Fruit fly (Drosophila melanogaster): ENCODE data around the gene CG1695.

The CG1695 gene

dm6 chrX:20426818-20427217 is 6.9 kb upstream of the CG1695 start, which contains the start of gene CG15456 (continued):
- peak; percentile 87 for TF ChIP-seq CG34224 (GFP tag; IDR thresholded peaks at IDR 0.05; ENCODE audit: partially characterized antibody)
- no peak for TF ChIP-seq CG3407 (GFP tag; optimal IDR thresholded peaks at IDR 0.05)
- no peak for TF ChIP-seq MTF-1 (GFP tag; optimal IDR thresholded peaks at IDR 0.05; ENCODE audit: borderline replicate concordance)
- TF ChIP-seq danr (GFP tag; IDR thresholded peaks at IDR 0.05) = no peak
- TF ChIP-seq GATAe (GFP tag; conservative IDR thresholded peaks at IDR 0.05) = no peak
- TF ChIP-seq ac (GFP tag; optimal IDR thresholded peaks at IDR 0.05) = no peak
- no peak for TF ChIP-seq CG11696 (GFP tag; IDR thresholded peaks at IDR 0.05)
- TF ChIP-seq jing (GFP tag; optimal IDR thresholded peaks at IDR 0.05) = no peak
- TF ChIP-seq Hr39 (optimal IDR thresholded peaks at IDR 0.05) = no peak
- TF ChIP-seq Lim3 (GFP tag; IDR thresholded peaks at IDR 0.05) = no peak
- TF ChIP-seq ATbp (GFP tag; optimal IDR thresholded peaks at IDR 0.05) = no peak
- no peak for TF ChIP-seq CG2199 (GFP tag; IDR thresholded peaks at IDR 0.05)
- no peak for TF ChIP-seq pum (GFP tag; optimal IDR thresholded peaks at IDR 0.05)
- peak; percentile 76 for TF ChIP-seq MBD-R2 (GFP tag; IDR thresholded peaks at IDR 0.05)
- no peak for TF ChIP-seq Dbx (GFP tag; IDR thresholded peaks at IDR 0.05)
- TF ChIP-seq ems (GFP tag; optimal IDR thresholded peaks at IDR 0.05) = no peak
- no peak for TF ChIP-seq exex (tag; optimal IDR thresholded peaks at IDR 0.05)
- no peak for TF ChIP-seq zf30C (GFP tag; optimal IDR thresholded peaks at IDR 0.05)
- TF ChIP-seq CG17328 (GFP tag; IDR thresholded peaks at IDR 0.05) = no peak
- TF ChIP-seq Xrp1 (GFP tag; IDR thresholded peaks at IDR 0.05) = no peak
- no peak for TF ChIP-seq fd96Cb (tag; optimal IDR thresholded peaks at IDR 0.05)
- no peak for TF ChIP-seq Chrac-16 (GFP tag; optimal IDR thresholded peaks at IDR 0.05)
- TF ChIP-seq CG9437 (GFP tag; optimal IDR thresholded peaks at IDR 0.05) = no peak
- TF ChIP-seq ato (GFP tag; IDR thresholded peaks at IDR 0.05; ENCODE audit: partially characterized antibody) = peak; percentile 88
- no peak for TF ChIP-seq Mad (GFP tag; optimal IDR thresholded peaks at IDR 0.05)
- peak; percentile 48 for TF ChIP-seq Scr (GFP tag; IDR thresholded peaks at IDR 0.05; ENCODE audit: partially characterized antibody)
- no peak for TF ChIP-seq CG1603 (tag; optimal IDR thresholded peaks at IDR 0.05)
- no peak for TF ChIP-seq CG10543 (GFP tag; optimal IDR thresholded peaks at IDR 0.05)
- no peak for TF ChIP-seq Nf-YA (GFP tag; IDR thresholded peaks at IDR 0.05)
- TF ChIP-seq CG43689 (GFP tag; IDR thresholded peaks at IDR 0.05) = no peak
- peak; percentile 10 for TF ChIP-seq CG14710 (tag; optimal IDR thresholded peaks at IDR 0.05)
- no peak for TF ChIP-seq gsb-n (tag; optimal IDR thresholded peaks at IDR 0.05)
- no peak for TF ChIP-seq CG1024 (GFP tag; IDR thresholded peaks at IDR 0.05)
- TF ChIP-seq CG13287 (GFP tag; IDR thresholded peaks at IDR 0.05; ENCODE audit: partially characterized antibody) = peak; percentile 78
- TF ChIP-seq CG10431 (GFP tag; optimal IDR thresholded peaks at IDR 0.05) = no peak
- no peak for TF ChIP-seq TFAM (GFP tag; optimal IDR thresholded peaks at IDR 0.05)
- TF ChIP-seq nau (GFP tag; optimal IDR thresholded peaks at IDR 0.05) = no peak
- TF ChIP-seq crp (GFP tag; optimal IDR thresholded peaks at IDR 0.05) = peak; percentile 40 to 89
- no peak for TF ChIP-seq Sry-β (GFP tag; optimal IDR thresholded peaks at IDR 0.05)
- no peak for TF ChIP-seq CG12299 (tag; optimal IDR thresholded peaks at IDR 0.05)
- TF ChIP-seq CG16813 (GFP tag; IDR thresholded peaks at IDR 0.05; ENCODE audit: partially characterized antibody) = peak; percentile 64
- TF ChIP-seq Pdp1 (GFP tag; optimal IDR thresholded peaks at IDR 0.05) = peak in 1 of 2 experiments; percentile 97
- TF ChIP-seq NfI (GFP tag; optimal IDR thresholded peaks at IDR 0.05) = no peak
- no peak for TF ChIP-seq CG17385 (GFP tag; optimal IDR thresholded peaks at IDR 0.05)
- no peak for TF ChIP-seq Kr (GFP tag; optimal IDR thresholded peaks at IDR 0.05)
- TF ChIP-seq CG31365 (tag; optimal IDR thresholded peaks at IDR 0.05) = no peak
- TF ChIP-seq ranshi (GFP tag; IDR thresholded peaks at IDR 0.05) = no peak
- peak; percentile 24; the same call in 1 of the 2 replicates for TF ChIP-seq hbn (GFP tag; IDR thresholded peaks at IDR 0.05; ENCODE audit: partially characterized antibody)
- peak; percentile 90 for TF ChIP-seq E2f2 (GFP tag; IDR thresholded peaks at IDR 0.05)
- TF ChIP-seq CG8359 (GFP tag; optimal IDR thresholded peaks at IDR 0.05; ENCODE audit: borderline replicate concordance) = no peak
- TF ChIP-seq Adf1 (GFP tag; IDR thresholded peaks at IDR 0.05) = no peak

Data from whole organism, embryonic.